Worm (Caenorhabditis elegans): ENCODE measurements around the gene tsp-14.

Gene tsp-14

ce11 chrX:4859582-4860095, 17.1 kb downstream of the tsp-14 start, which contains the start of gene add-1:
Gene add-1 (minus strand): TSS chrX:4860045.
- TF ChIP-seq nhr-90 (tag; optimal IDR thresholded peaks at IDR 0.05; ENCODE audit: poor library complexity) (no peak), lin-14 (GFP tag; optimal IDR thresholded peaks at IDR 0.05) (peak; percentile 70), unc-98 (GFP tag; IDR thresholded peaks at IDR 0.05) (no peak), fos-1 (tag; optimal IDR thresholded peaks at IDR 0.05) (peak; percentile 24), mdl-1 (tag; optimal IDR thresholded peaks at IDR 0.05) (no peak), ztf-4 (tag; optimal IDR thresholded peaks at IDR 0.05) (no peak), ceh-90 (tag; optimal IDR thresholded peaks at IDR 0.05) (no peak), irx-1 (tag; optimal IDR thresholded peaks at IDR 0.05) (no peak), Y116A8C.19 (tag; optimal IDR thresholded peaks at IDR 0.05; ENCODE audit: borderline replicate concordance) (no peak), fkh-8 (tag; optimal IDR thresholded peaks at IDR 0.05) (peak; percentile 5), ceh-8 (GFP tag; optimal IDR thresholded peaks at IDR 0.05) (peak; percentile 33), sptf-1 (tag; optimal IDR thresholded peaks at IDR 0.05) (no peak), ceh-63 (GFP tag; optimal IDR thresholded peaks at IDR 0.05) (no peak), nhr-47 (tag; optimal IDR thresholded peaks at IDR 0.05) (peak; percentile 48), fkh-10 (GFP tag; optimal IDR thresholded peaks at IDR 0.05) (no peak), xbp-1 (tag; optimal IDR thresholded peaks at IDR 0.05) (no peak), skn-1 (tag; optimal IDR thresholded peaks at IDR 0.05) (no peak), dsc-1 (tag; optimal IDR thresholded peaks at IDR 0.05) (peak; percentile 73), lsy-2 (tag; optimal IDR thresholded peaks at IDR 0.05) (no peak), unc-30 (tag; optimal IDR thresholded peaks at IDR 0.05) (no peak), unc-130 (tag; optimal IDR thresholded peaks at IDR 0.05) (no peak), mef-2 (tag; optimal IDR thresholded peaks at IDR 0.05) (no peak), sup-37 (GFP tag; optimal IDR thresholded peaks at IDR 0.05) (no peak), ama-1 (optimal IDR thresholded peaks at IDR 0.05) (no peak), unc-86 (tag; optimal IDR thresholded peaks at IDR 0.05) (peak; percentile 62), zag-1 (tag; optimal IDR thresholded peaks at IDR 0.05) (no peak), nhr-71 (tag; optimal IDR thresholded peaks at IDR 0.05) (peak; percentile 41), ceh-82 (tag; optimal IDR thresholded peaks at IDR 0.05) (peak in 1 of 3 experiments; percentile 6), hpl-2 (GFP tag; optimal IDR thresholded peaks at IDR 0.05) (no peak), nhr-85 (tag) (no peak)

ce11 chrX:4853060-4853459, 23.7 kb downstream of the tsp-14 start, which contains the start of gene F39C12.1:
Gene F39C12.1 (minus strand): TSS chrX:4853195.
- TF ChIP-seq fkh-10 (GFP tag; optimal IDR thresholded peaks at IDR 0.05) (no peak), fos-1 (tag; optimal IDR thresholded peaks at IDR 0.05) (no peak), rnt-1 (tag; optimal IDR thresholded peaks at IDR 0.05) (peak; percentile 79), Y116A8C.19 (tag; optimal IDR thresholded peaks at IDR 0.05; ENCODE audit: borderline replicate concordance) (no peak), nhr-20 (tag; optimal IDR thresholded peaks at IDR 0.05) (peak; percentile 54), swsn-7 (tag; optimal IDR thresholded peaks at IDR 0.05) (no peak), egl-27 (tag; optimal IDR thresholded peaks at IDR 0.05) (no peak), nhr-47 (tag; optimal IDR thresholded peaks at IDR 0.05) (no peak), nhr-90 (tag; optimal IDR thresholded peaks at IDR 0.05; ENCODE audit: poor library complexity) (no peak), snpc-4 (tag; optimal IDR thresholded peaks at IDR 0.05) (no peak), nhr-28 (tag; optimal IDR thresholded peaks at IDR 0.05) (no peak), egl-13 (tag; optimal IDR thresholded peaks at IDR 0.05) (no peak), efl-3 (GFP tag; optimal IDR thresholded peaks at IDR 0.05) (no peak), C34B4.2 (tag; optimal IDR thresholded peaks at IDR 0.05) (no peak), alr-1 (tag; optimal IDR thresholded peaks at IDR 0.05; ENCODE audit: borderline replicate concordance) (no peak), mef-2 (tag; optimal IDR thresholded peaks at IDR 0.05) (no peak), dpl-1 (GFP tag; optimal IDR thresholded peaks at IDR 0.05) (no peak), ztf-4 (tag; optimal IDR thresholded peaks at IDR 0.05) (no peak), nhr-71 (tag; optimal IDR thresholded peaks at IDR 0.05) (no peak), ets-5 (GFP tag; IDR thresholded peaks at IDR 0.05) (no peak), sox-4 (tag; optimal IDR thresholded peaks at IDR 0.05) (no peak), hpl-2 (GFP tag; optimal IDR thresholded peaks at IDR 0.05) (no peak), lin-13 (GFP tag; optimal IDR thresholded peaks at IDR 0.05) (no peak), pag-3 (tag; optimal IDR thresholded peaks at IDR 0.05; ENCODE audit: borderline replicate concordance, insufficient read depth) (peak; percentile 94), nhr-76 (tag; optimal IDR thresholded peaks at IDR 0.05) (no peak), skn-1 (tag; optimal IDR thresholded peaks at IDR 0.05) (no peak), unc-30 (tag; optimal IDR thresholded peaks at IDR 0.05) (no peak), nhr-11 (tag; optimal IDR thresholded peaks at IDR 0.05) (no peak), elt-3 (tag; optimal IDR thresholded peaks at IDR 0.05) (no peak), lsy-2 (tag; optimal IDR thresholded peaks at IDR 0.05) (no peak), aly-2 (tag; optimal IDR thresholded peaks at IDR 0.05) (no peak), snu-23 (GFP tag; optimal IDR thresholded peaks at IDR 0.05) (peak; percentile 60), nhr-84 (tag; optimal IDR thresholded peaks at IDR 0.05) (no peak)
